Fruit fly (Drosophila melanogaster) whole organism, embryonic: ENCODE data around the gene PhKgamma.

ENCODE experiments used
- BEAF-32 ChIP-seq: fragments of 200-800 bp; sonication (Bioruptor generic); optimal IDR thresholded peaks from 3 replicates; lab custom pipeline; 2017; ENCODE audit warnings: missing biosample characterization, missing genetic modification characterization, mild to moderate bottlenecking, moderate library complexity, missing genetic modification reagents
- Bdp1 ChIP-seq: fragments of 200-800 bp; sonication (Bioruptor generic); optimal IDR thresholded peaks from 3 replicates; lab custom pipeline; 2016; ENCODE audit warnings: missing biosample characterization, missing genetic modification characterization
- Blimp-1 ChIP-seq: fragments of 200-800 bp; sonication (Bioruptor generic); optimal IDR thresholded peaks from 3 replicates; lab custom pipeline; 2018; ENCODE audit warnings: missing biosample characterization, missing genetic modification characterization, mild to moderate bottlenecking, moderate library complexity, missing genetic modification reagents
- CG10147 ChIP-seq: fragments of 200-800 bp; sonication (Bioruptor generic); optimal IDR thresholded peaks from 2 replicates; lab custom pipeline; 2019; ENCODE audit warnings: missing biosample characterization, mild to moderate bottlenecking, missing genetic modification characterization, moderate library complexity
- CG10654 ChIP-seq: fragments of 200-800 bp; sonication (Bioruptor generic); optimal IDR thresholded peaks from 2 replicates; lab custom pipeline; 2016; ENCODE audit warnings: missing biosample characterization, missing genetic modification characterization
- CG15601 ChIP-seq: fragments of 200-800 bp; sonication (Bioruptor generic); optimal IDR thresholded peaks from 3 replicates; lab custom pipeline; 2019; ENCODE audit warnings: missing biosample characterization, mild to moderate bottlenecking, missing genetic modification characterization, moderate library complexity
- CG17829 ChIP-seq: fragments of 200-800 bp; optimal IDR thresholded peaks from 2 replicates; lab custom pipeline; 2019; ENCODE audit warnings: missing biosample characterization, mild to moderate bottlenecking, missing genetic modification characterization, moderate library complexity
- CG17912 ChIP-seq: fragments of 200-800 bp; sonication (Bioruptor generic); optimal IDR thresholded peaks from 2 replicates; lab custom pipeline; 2018; ENCODE audit warnings: missing biosample characterization, mild to moderate bottlenecking, missing genetic modification characterization
- CG18262 ChIP-seq: fragments of 200-800 bp; optimal IDR thresholded peaks from 3 replicates; lab custom pipeline; 2019; ENCODE audit warnings: missing biosample characterization, mild to moderate bottlenecking, missing genetic modification characterization, moderate library complexity
- CG3065 ChIP-seq: fragments of 200-800 bp; sonication (Bioruptor generic); optimal IDR thresholded peaks from 2 replicates; lab custom pipeline; 2016; ENCODE audit warnings: missing biosample characterization, missing genetic modification characterization
- CG5245 ChIP-seq: fragments of 200-800 bp; sonication (Bioruptor generic); optimal IDR thresholded peaks from 3 replicates; lab custom pipeline; 2016; ENCODE audit warnings: missing biosample characterization, missing genetic modification characterization
- CG6654 ChIP-seq: fragments of 200-800 bp; sonication (Bioruptor generic); optimal IDR thresholded peaks from 2 replicates; lab custom pipeline; 2017; ENCODE audit warnings: missing biosample characterization, mild to moderate bottlenecking, missing genetic modification characterization
- CG7357 ChIP-seq: fragments of 200-800 bp; sonication (Bioruptor generic); IDR thresholded peaks from 3 replicates; pipeline ENCODE4 v1.3.6; 2022; ENCODE audit warnings: missing biosample characterization, missing genetic modification characterization
- CG7786 ChIP-seq: fragments of 200-800 bp; sonication (Bioruptor generic); optimal IDR thresholded peaks from 2 replicates; lab custom pipeline; 2016; ENCODE audit warnings: missing biosample characterization, missing genetic modification characterization
- CG8089 ChIP-seq: fragments of 200-800 bp; sonication (Bioruptor generic); optimal IDR thresholded peaks from 3 replicates; lab custom pipeline; 2016; ENCODE audit warnings: missing biosample characterization, missing genetic modification characterization
- CG9727 ChIP-seq: fragments of 200-800 bp; sonication (Bioruptor generic); optimal IDR thresholded peaks from 3 replicates; lab custom pipeline; 2017; ENCODE audit warnings: missing biosample characterization, mild to moderate bottlenecking, missing genetic modification characterization
- CG9797 ChIP-seq: fragments of 200-800 bp; sonication (Bioruptor generic); optimal IDR thresholded peaks from 3 replicates; lab custom pipeline; 2018; ENCODE audit warnings: missing biosample characterization, mild to moderate bottlenecking, missing genetic modification characterization
- Dfd ChIP-seq, 2 experiments: fragments of >200 bp; optimal IDR thresholded peaks; 2 replicates each; lab custom pipeline; 2017; ENCODE audit warnings: missing biosample characterization in 2 of 2, missing genetic modification characterization in 2 of 2
- Dip2 ChIP-seq: fragments of 200-800 bp; sonication (Bioruptor generic); IDR thresholded peaks from 2 replicates; pipeline ENCODE4 v1.3.6; 2022; ENCODE audit warnings: missing biosample characterization, missing genetic modification characterization
- Hey ChIP-seq: fragments of 200-800 bp; sonication (Bioruptor generic); optimal IDR thresholded peaks from 3 replicates; lab custom pipeline; 2018; ENCODE audit warnings: missing biosample characterization, mild to moderate bottlenecking, missing genetic modification characterization
- Hmr ChIP-seq: fragments of 200-800 bp; sonication (Bioruptor generic); optimal IDR thresholded peaks from 3 replicates; lab custom pipeline; 2017; ENCODE audit warnings: mild to moderate bottlenecking, missing biosample characterization, missing genetic modification reagents, missing genetic modification characterization
- Hmx ChIP-seq: fragments of 200-800 bp; sonication (Bioruptor generic); optimal IDR thresholded peaks from 2 replicates; lab custom pipeline; 2016; ENCODE audit warnings: missing biosample characterization, missing genetic modification characterization
- Hr39 ChIP-seq: fragments of >200 bp; optimal IDR thresholded peaks from 2 replicates; lab custom pipeline; 2017
- Neu2 ChIP-seq: fragments of 200-800 bp; sonication (Bioruptor generic); optimal IDR thresholded peaks from 3 replicates; lab custom pipeline; 2016; ENCODE audit warnings: missing biosample characterization, missing genetic modification characterization, borderline replicate concordance
- Pdp1 ChIP-seq, 2 experiments: fragments of 200-800 bp; sonication (Bioruptor generic); optimal IDR thresholded peaks; 3 replicates each; lab custom pipeline; 2016; ENCODE audit warnings: missing biosample characterization in 2 of 2, missing genetic modification characterization in 2 of 2, mild to moderate bottlenecking in 1 of 2, moderate library complexity in 1 of 2
- Ptx1 ChIP-seq: fragments of 200-800 bp; sonication (Bioruptor generic); IDR thresholded peaks from 2 replicates; pipeline ENCODE4 v1.3.6; 2022; ENCODE audit warnings: missing biosample characterization, missing genetic modification characterization
- Sin3A ChIP-seq: fragments of >200 bp; optimal IDR thresholded peaks from 2 replicates; lab custom pipeline; 2018
- TFAM ChIP-seq: fragments of 200-800 bp; sonication (Bioruptor generic); optimal IDR thresholded peaks from 2 replicates; lab custom pipeline; 2017; ENCODE audit warnings: missing biosample characterization, missing genetic modification characterization, inconsistent platforms
- aop ChIP-seq: fragments of 200-800 bp; sonication (Bioruptor generic); IDR thresholded peaks from 2 replicates; pipeline ENCODE4 v1.3.6; 2022; ENCODE audit warnings: missing biosample characterization, missing genetic modification characterization
- ara ChIP-seq: fragments of 200-800 bp; sonication (Bioruptor generic); IDR thresholded peaks from 2 replicates; pipeline ENCODE4 v1.3.6; 2022; ENCODE audit warnings: missing biosample characterization, missing genetic modification characterization
- bcd ChIP-seq: fragments of 200-800 bp; sonication (Bioruptor generic); optimal IDR thresholded peaks from 2 replicates; lab custom pipeline; 2017; ENCODE audit warnings: missing biosample characterization, mild to moderate bottlenecking, missing genetic modification characterization
- br ChIP-seq: fragments of >200 bp; optimal IDR thresholded peaks from 2 replicates; lab custom pipeline; 2017
- btn ChIP-seq: fragments of 200-800 bp; sonication (Bioruptor generic); optimal IDR thresholded peaks from 2 replicates; lab custom pipeline; 2016; ENCODE audit warnings: missing biosample characterization, missing genetic modification characterization
- dan ChIP-seq: fragments of 200-800 bp; sonication (Bioruptor generic); IDR thresholded peaks from 2 replicates; pipeline ENCODE4 v1.3.6; 2022; ENCODE audit warnings: missing biosample characterization, missing genetic modification characterization
- dysf ChIP-seq: fragments of 200-800 bp; sonication (Bioruptor generic); IDR thresholded peaks from 3 replicates; pipeline ENCODE4 v1.3.6; 2022; ENCODE audit warnings: missing biosample characterization, missing genetic modification characterization
- ems ChIP-seq: fragments of 200-800 bp; sonication (Bioruptor generic); optimal IDR thresholded peaks from 3 replicates; lab custom pipeline; 2016; ENCODE audit warnings: missing biosample characterization, missing genetic modification characterization
- fd3F ChIP-seq: fragments of 200-800 bp; sonication (Bioruptor generic); optimal IDR thresholded peaks from 2 replicates; lab custom pipeline; 2018; ENCODE audit warnings: missing biosample characterization, mild to moderate bottlenecking, missing genetic modification characterization, moderate library complexity
- gsb-n ChIP-seq: fragments of 200-800 bp; sonication (Bioruptor generic); optimal IDR thresholded peaks from 3 replicates; lab custom pipeline; 2018; ENCODE audit warnings: missing biosample characterization, mild to moderate bottlenecking, missing genetic modification characterization
- insv ChIP-seq, 2 experiments: fragments of 200-800 bp; sonication (Bioruptor generic); optimal IDR thresholded peaks; 3 replicates each; lab custom pipeline; 2016 to 2018; ENCODE audit warnings: missing biosample characterization in 2 of 2, missing genetic modification characterization in 2 of 2
- lab ChIP-seq: fragments of 200-800 bp; sonication (Bioruptor generic); optimal IDR thresholded peaks from 3 replicates; lab custom pipeline; 2017; ENCODE audit warnings: missing biosample characterization, missing genetic modification characterization, mild to moderate bottlenecking, moderate library complexity, missing genetic modification reagents
- lola ChIP-seq, 3 experiments: fragments of >200 bp in 2 of 3; fragments of 200-800 bp in 1 of 3; sonication (Bioruptor generic) in 1 of 3; optimal IDR thresholded peaks; 2 replicates each; lab custom pipeline; 2017 to 2019; ENCODE audit warnings: missing biosample characterization in 3 of 3, missing genetic modification characterization in 3 of 3, mild to moderate bottlenecking in 1 of 3, moderate library complexity in 1 of 3
- pan ChIP-seq, 4 experiments: fragments of >200 bp in 3 of 4; fragments of 200-800 bp in 1 of 4; sonication (Bioruptor generic) in 1 of 4; optimal IDR thresholded peaks in 3 of 4; IDR thresholded peaks in 1 of 4; 2 replicates each; pipeline versions ENCODE4 v1.3.6 to Lab custom; 2017 to 2022; ENCODE audit warnings: missing biosample characterization in 2 of 4, missing genetic modification characterization in 2 of 4, mixed read lengths in 1 of 4
- prd ChIP-seq, 3 experiments: fragments of >200 bp in 2 of 3; fragments of 200-800 bp in 1 of 3; sonication (Bioruptor generic) in 1 of 3; optimal IDR thresholded peaks in 2 of 3; IDR thresholded peaks in 1 of 3; 2 replicates in 2 of 3; 3 replicates in 1 of 3; pipeline versions ENCODE4 v1.3.6 to Lab custom; 2017 to 2022; ENCODE audit warnings: missing biosample characterization in 1 of 3, missing genetic modification characterization in 1 of 3
- pum ChIP-seq: fragments of 200-800 bp; sonication (Bioruptor generic); optimal IDR thresholded peaks from 2 replicates; lab custom pipeline; 2016; ENCODE audit warnings: missing biosample characterization, missing genetic modification characterization
- rib ChIP-seq: fragments of 200-800 bp; sonication (Bioruptor generic); IDR thresholded peaks from 2 replicates; pipeline ENCODE4 v1.3.6; 2022; ENCODE audit warnings: missing biosample characterization, missing genetic modification characterization
- schlank ChIP-seq: fragments of 200-800 bp; sonication (Bioruptor generic); optimal IDR thresholded peaks from 2 replicates; lab custom pipeline; 2018; ENCODE audit warnings: missing biosample characterization, mild to moderate bottlenecking, missing genetic modification characterization
- sr ChIP-seq: fragments of 200-800 bp; sonication (Bioruptor generic); IDR thresholded peaks from 3 replicates; pipeline ENCODE4 v1.3.6; 2022; ENCODE audit warnings: missing biosample characterization, missing genetic modification characterization
- ssp ChIP-seq: fragments of 200-800 bp; sonication (Bioruptor generic); IDR thresholded peaks from 2 replicates; pipeline ENCODE4 v1.3.6; 2022; ENCODE audit warnings: missing biosample characterization, missing genetic modification characterization
- tio ChIP-seq: fragments of 200-800 bp; sonication (Bioruptor generic); optimal IDR thresholded peaks from 2 replicates; lab custom pipeline; 2017; ENCODE audit warnings: missing biosample characterization, missing genetic modification characterization, inconsistent platforms
- zfh1 ChIP-seq: fragments of 200-800 bp; sonication (Bioruptor generic); IDR thresholded peaks from 3 replicates; pipeline ENCODE4 v1.3.6; 2022; ENCODE audit warnings: missing biosample characterization, missing genetic modification characterization

PhKgamma gene

dm6 chrX:11716731-11717326 is 21.9 kb downstream of the PhKgamma start, which contains the start of gene prtp (continued):
- TF ChIP-seq Blimp-1 (GFP tag; lab: Kevin White, UChicago) (peak; percentile 7), ssp (GFP tag; lab: Robert Waterston, UW) (0 out of 2 replicates have a peak, but pooled peaks have one; percentile 19), CG6654 (no peak), sr (no peak), Neu2 (GFP tag; lab: Kevin White, UChicago) (no peak), rib (GFP tag; lab: Robert Waterston, UW) (no peak; the same call in 1 of the 2 replicates), insv (GFP tag; optimal IDR thresholded peaks at IDR 0.05; lab: Kevin White, UChicago) (no peak), CG15601 (peak; percentile 25), dysf (GFP tag; lab: Robert Waterston, UW) (no peak), prd (optimal IDR thresholded peaks at IDR 0.05; lab: Kevin White, UChicago) (no peak), prd (GFP tag; IDR thresholded peaks at IDR 0.05; lab: Robert Waterston, UW) (no peak), CG17912 (GFP tag; lab: Kevin White, UChicago) (no peak), lab (GFP tag; lab: Kevin White, UChicago) (no peak), Hey (tag; lab: Kevin White, UChicago) (no peak), pan (optimal IDR thresholded peaks at IDR 0.05; lab: Kevin White, UChicago) (no peak), pan (GFP tag; optimal IDR thresholded peaks at IDR 0.05 in 1 of 2, IDR thresholded peaks at IDR 0.05 in 1 of 2) (peak in 1 of 2 experiments; percentile 33), CG17829 (tag; lab: Kevin White, UChicago) (no peak), ems (GFP tag; lab: Kevin White, UChicago) (no peak), Dfd (GFP tag; optimal IDR thresholded peaks at IDR 0.05; lab: Kevin White, UChicago) (no peak), ara (GFP tag; lab: Robert Waterston, UW) (no peak), TFAM (GFP tag; lab: Kevin White, UChicago) (no peak), BEAF-32 (peak; percentile 68), Hr39 (lab: Kevin White, UChicago) (no peak), CG7786 (GFP tag; lab: Kevin White, UChicago) (no peak), CG3065 (GFP tag; lab: Kevin White, UChicago) (no peak), br (lab: Kevin White, UChicago) (no peak), CG5245 (GFP tag; lab: Kevin White, UChicago) (no peak), lola (GFP tag; optimal IDR thresholded peaks at IDR 0.05; lab: Kevin White, UChicago) (no peak), pum (no peak), CG10147 (no peak), schlank (tag; lab: Kevin White, UChicago) (no peak), gsb-n (tag; lab: Kevin White, UChicago) (peak; percentile 27), dan (GFP tag; lab: Robert Waterston, UW) (no peak), btn (no peak), Sin3A (lab: Kevin White, UChicago) (peak; percentile 44), fd3F (GFP tag; lab: Kevin White, UChicago) (no peak), tio (GFP tag; lab: Kevin White, UChicago) (no peak), Pdp1 (GFP tag; optimal IDR thresholded peaks at IDR 0.05; lab: Kevin White, UChicago) (no peak), aop (no peak), bcd (no peak), CG9727 (no peak), Hmr (GFP tag; lab: Kevin White, UChicago) (peak; percentile 14), Bdp1 (GFP tag; lab: Kevin White, UChicago) (no peak), zfh1 (no peak), CG8089 (GFP tag; lab: Kevin White, UChicago) (no peak), CG7357 (no peak), CG9797 (peak; percentile 15), Hmx (no peak), CG10654 (GFP tag; lab: Kevin White, UChicago) (peak; percentile 8), Ptx1 (0 out of 2 replicates have a peak, but pooled peaks have one; percentile 38), Dip2 (GFP tag; lab: Robert Waterston, UW) (no peak), CG18262 (tag; lab: Kevin White, UChicago) (no peak)
